Worm (Caenorhabditis elegans) whole organism, late embryonic: ENCODE data around the gene dph-7.

Experiments
- F13H6.1 ChIP-seq: sonication (generic microtip); optimal IDR thresholded peaks from 2 replicates; lab custom pipeline; 2016; ENCODE audit warnings: missing genetic modification characterization, missing compliant biosample characterization
- K02D7.2 ChIP-seq: sonication (generic microtip); optimal IDR thresholded peaks from 2 replicates; lab custom pipeline; 2017; ENCODE audit warnings: mild to moderate bottlenecking, missing genetic modification characterization, missing compliant biosample characterization
- K09A11.1 ChIP-seq: sonication (generic microtip); optimal IDR thresholded peaks from 2 replicates; lab custom pipeline; 2017; ENCODE audit warnings: antibody characterized with exemption, mild to moderate bottlenecking, missing genetic modification characterization, missing compliant biosample characterization; ENCODE audit not compliant: insufficient read depth
- T23F11.4 ChIP-seq: fragments of 200-800 bp; sonication (Bioruptor generic); optimal IDR thresholded peaks from 2 replicates; lab custom pipeline; 2018; ENCODE audit warnings: mild to moderate bottlenecking, missing genetic modification characterization, missing compliant biosample characterization
- Y22D7AL.16 ChIP-seq: sonication (generic microtip); optimal IDR thresholded peaks from 2 replicates; lab custom pipeline; 2016; ENCODE audit warnings: missing genetic modification characterization, missing compliant biosample characterization
- ahr-1 ChIP-seq: sonication (generic microtip); optimal IDR thresholded peaks from 2 replicates; lab custom pipeline; 2016; ENCODE audit warnings: missing genetic modification characterization, missing compliant biosample characterization
- ama-1 ChIP-seq: fragments of 150-350 bp; optimal IDR thresholded peaks from 2 replicates; lab custom pipeline; 2014
- ceh-14 ChIP-seq: sonication (generic microtip); optimal IDR thresholded peaks from 2 replicates; lab custom pipeline; 2016; ENCODE audit warnings: missing genotype, missing genetic modification characterization, missing compliant biosample characterization
- ceh-18 ChIP-seq: sonication (generic microtip); optimal IDR thresholded peaks from 2 replicates; lab custom pipeline; 2016; ENCODE audit warnings: missing genetic modification characterization, missing compliant biosample characterization
- ceh-19 ChIP-seq: fragments of 200-800 bp; sonication (Bioruptor generic); optimal IDR thresholded peaks from 2 replicates; lab custom pipeline; 2018; ENCODE audit warnings: mild to moderate bottlenecking, missing genetic modification characterization, missing compliant biosample characterization
- ceh-2 ChIP-seq: sonication (generic microtip); optimal IDR thresholded peaks from 2 replicates; lab custom pipeline; 2016; ENCODE audit warnings: missing genotype, missing genetic modification characterization, missing compliant biosample characterization
- ceh-22 ChIP-seq: sonication (generic microtip); optimal IDR thresholded peaks from 2 replicates; lab custom pipeline; 2017; ENCODE audit warnings: missing biosample characterization, missing genetic modification characterization
- ceh-30 ChIP-seq: fragments of 150-350 bp; optimal IDR thresholded peaks from 2 replicates; lab custom pipeline; 2014; ENCODE audit warnings: missing biosample characterization, missing genetic modification characterization
- ceh-31 ChIP-seq: sonication (generic microtip); optimal IDR thresholded peaks from 2 replicates; lab custom pipeline; 2016; ENCODE audit warnings: missing genetic modification characterization, missing compliant biosample characterization
- ceh-34 ChIP-seq: sonication (generic microtip); optimal IDR thresholded peaks from 2 replicates; lab custom pipeline; 2016; ENCODE audit warnings: mild to moderate bottlenecking, missing genetic modification characterization, missing compliant biosample characterization
- ceh-45 ChIP-seq: fragments of 200-800 bp; sonication (Bioruptor generic); IDR thresholded peaks from 2 replicates; pipeline ENCODE4 v1.3.6; 2022; ENCODE audit warnings: missing genetic modification reagents, missing genetic modification characterization, missing compliant biosample characterization
- ceh-6 ChIP-seq: fragments of 200-800 bp; sonication (Bioruptor generic); optimal IDR thresholded peaks from 2 replicates; lab custom pipeline; 2018; ENCODE audit warnings: mild to moderate bottlenecking, missing genetic modification characterization, missing compliant biosample characterization
- ceh-9 ChIP-seq: sonication (generic microtip); optimal IDR thresholded peaks from 2 replicates; lab custom pipeline; 2016; ENCODE audit warnings: mild to moderate bottlenecking, missing genetic modification characterization, inconsistent platforms, missing compliant biosample characterization
- che-1 ChIP-seq: sonication (generic microtip); optimal IDR thresholded peaks from 2 replicates; lab custom pipeline; 2016; ENCODE audit warnings: mild to moderate bottlenecking, missing genetic modification characterization, missing compliant biosample characterization
- dve-1 ChIP-seq: sonication (generic microtip); optimal IDR thresholded peaks from 2 replicates; lab custom pipeline; 2017; ENCODE audit warnings: antibody characterized with exemption, mild to moderate bottlenecking, missing genetic modification characterization, missing compliant biosample characterization
- elt-2 ChIP-seq: sonication (generic microtip); optimal IDR thresholded peaks from 2 replicates; lab custom pipeline; 2016; ENCODE audit warnings: missing genetic modification reagents, missing genetic modification characterization, missing compliant biosample characterization
- eyg-1 ChIP-seq: sonication (generic microtip); optimal IDR thresholded peaks from 2 replicates; lab custom pipeline; 2016; ENCODE audit warnings: missing genotype, missing genetic modification characterization, missing compliant biosample characterization
- gmeb-2 ChIP-seq: sonication (generic microtip); optimal IDR thresholded peaks from 2 replicates; lab custom pipeline; 2016; ENCODE audit warnings: missing genetic modification characterization, inconsistent platforms, missing compliant biosample characterization
- hlh-13 ChIP-seq: fragments of 200-800 bp; sonication (Bioruptor generic); optimal IDR thresholded peaks from 2 replicates; lab custom pipeline; 2018; ENCODE audit warnings: mild to moderate bottlenecking, missing genetic modification characterization, missing compliant biosample characterization
- hlh-30 ChIP-seq: sonication (generic microtip); optimal IDR thresholded peaks from 2 replicates; lab custom pipeline; 2017; ENCODE audit warnings: antibody characterized with exemption, missing genetic modification characterization, missing compliant biosample characterization; ENCODE audit not compliant: insufficient read depth
- hlh-6 ChIP-seq: sonication (generic microtip); optimal IDR thresholded peaks from 2 replicates; lab custom pipeline; 2016; ENCODE audit warnings: missing genotype, missing genetic modification characterization, missing compliant biosample characterization
- lim-6 ChIP-seq: sonication (generic microtip); optimal IDR thresholded peaks from 2 replicates; lab custom pipeline; 2016; ENCODE audit warnings: missing genetic modification characterization, missing compliant biosample characterization
- madf-2 ChIP-seq: sonication (generic microtip); optimal IDR thresholded peaks from 2 replicates; lab custom pipeline; 2017; ENCODE audit warnings: missing genetic modification characterization, missing compliant biosample characterization
- nfya-1 ChIP-seq: sonication (generic microtip); optimal IDR thresholded peaks from 2 replicates; lab custom pipeline; 2017; ENCODE audit warnings: missing genetic modification characterization, mild to moderate bottlenecking, missing compliant biosample characterization, antibody characterized with exemption, moderate library complexity
- nhr-232 ChIP-seq: sonication (generic microtip); optimal IDR thresholded peaks from 2 replicates; lab custom pipeline; 2016; ENCODE audit warnings: missing genetic modification characterization, missing compliant biosample characterization
- npax-4 ChIP-seq: sonication (generic microtip); optimal IDR thresholded peaks from 2 replicates; lab custom pipeline; 2016; ENCODE audit warnings: missing genetic modification characterization, missing compliant biosample characterization
- pag-3 ChIP-seq: sonication (generic microtip); optimal IDR thresholded peaks from 2 replicates; lab custom pipeline; 2016; ENCODE audit warnings: missing compliant biosample characterization, missing genetic modification characterization, borderline replicate concordance
- pat-9 ChIP-seq: fragments of 200-800 bp; sonication (Bioruptor generic); optimal IDR thresholded peaks from 2 replicates; lab custom pipeline; 2018; ENCODE audit warnings: mild to moderate bottlenecking, missing genetic modification characterization, moderate library complexity, missing compliant biosample characterization
- pax-1 ChIP-seq: fragments of 150-350 bp; optimal IDR thresholded peaks from 2 replicates; lab custom pipeline; 2014; ENCODE audit warnings: missing biosample characterization, missing genetic modification characterization
- pha-4 ChIP-seq: fragments of 150-350 bp; optimal IDR thresholded peaks from 2 replicates; lab custom pipeline; 2018; ENCODE audit warnings: missing biosample characterization, missing genetic modification reagents, missing genetic modification characterization
- pros-1 ChIP-seq: fragments of 150-350 bp; optimal IDR thresholded peaks from 2 replicates; lab custom pipeline; 2014; ENCODE audit warnings: missing biosample characterization, missing genetic modification reagents, missing genetic modification characterization
- ref-2 ChIP-seq: sonication (generic microtip); optimal IDR thresholded peaks from 2 replicates; lab custom pipeline; 2016; ENCODE audit warnings: missing genetic modification characterization, missing compliant biosample characterization
- rnt-1 ChIP-seq: sonication (generic microtip); optimal IDR thresholded peaks from 2 replicates; lab custom pipeline; 2016; ENCODE audit warnings: missing genetic modification characterization, missing compliant biosample characterization
- sdc-2 ChIP-seq: sonication (generic microtip); optimal IDR thresholded peaks from 2 replicates; lab custom pipeline; 2016; ENCODE audit warnings: missing genotype, missing genetic modification characterization, missing compliant biosample characterization
- syd-9 ChIP-seq: sonication (generic microtip); optimal IDR thresholded peaks from 2 replicates; lab custom pipeline; 2016; ENCODE audit warnings: mild to moderate bottlenecking, missing genetic modification characterization, moderate library complexity, missing compliant biosample characterization
- tbx-2 ChIP-seq: sonication (generic microtip); optimal IDR thresholded peaks from 2 replicates; lab custom pipeline; 2016; ENCODE audit warnings: missing genetic modification characterization, missing compliant biosample characterization
- tbx-7 ChIP-seq: sonication (generic microtip); optimal IDR thresholded peaks from 2 replicates; lab custom pipeline; 2016; ENCODE audit warnings: missing genotype, missing genetic modification characterization, missing compliant biosample characterization
- ttx-3 ChIP-seq: sonication (generic microtip); optimal IDR thresholded peaks from 2 replicates; lab custom pipeline; 2016; ENCODE audit warnings: missing genetic modification reagents, missing genetic modification characterization, missing compliant biosample characterization
- unc-3 ChIP-seq, 2 experiments: fragments of 200-800 bp in 1 of 2; sonication (Bioruptor generic) in 1 of 2; sonication (generic microtip) in 1 of 2; conservative IDR thresholded peaks in 1 of 2; optimal IDR thresholded peaks in 1 of 2; 2 replicates each; pipeline versions ENCODE4 v1.3.6 to Lab custom; 2016 to 2022; ENCODE audit warnings: missing compliant biosample characterization in 2 of 2, missing genetic modification characterization in 2 of 2, missing genetic modification reagents in 1 of 2
- unc-55 ChIP-seq: sonication (generic microtip); optimal IDR thresholded peaks from 2 replicates; lab custom pipeline; 2017; ENCODE audit warnings: missing biosample characterization, missing genetic modification reagents, missing genetic modification characterization
- unc-86 ChIP-seq: sonication (generic microtip); optimal IDR thresholded peaks from 2 replicates; lab custom pipeline; 2016; ENCODE audit warnings: missing genetic modification characterization, missing compliant biosample characterization

Gene dph-7

ce11 chrIII:13315071-13315470 is at the start of gene dph-7:
Gene dph-7, plus strand, starts transcription at chrIII:13315123.
- TF ChIP-seq pat-9 (tag; lab: Kevin White, UChicago) (no peak), unc-55 (GFP tag; lab: Kevin White, UChicago) (no peak), syd-9 (tag; lab: Kevin White, UChicago) (no peak), che-1 (tag; lab: Kevin White, UChicago) (no peak), ceh-45 (GFP tag; lab: Robert Waterston, UW) (no peak), lim-6 (no peak), T23F11.4 (GFP tag; lab: Kevin White, UChicago) (no peak), rnt-1 (no peak)

ce11 chrIII:13265566-13265965 is 49.4 kb upstream of the dph-7 start, which contains the start of gene F56A8.5:
Gene F56A8.5, plus strand, starts transcription at chrIII:13265866.
- TF ChIP-seq hlh-30 (no peak), K09A11.1 (no peak), dve-1 (no peak), pha-4 (no peak), pat-9 (tag; lab: Kevin White, UChicago) (no peak)

ce11 chrIII:13267046-13267445 is 47.9 kb upstream of the dph-7 start:
- TF ChIP-seq ceh-19 (GFP tag; lab: Kevin White, UChicago) (no peak), F13H6.1 (tag; lab: Kevin White, UChicago) (no peak), pag-3 (tag; lab: Kevin White, UChicago) (no peak), ref-2 (tag; lab: Kevin White, UChicago) (no peak), dve-1 (no peak), hlh-13 (no peak), tbx-7 (tag; lab: Kevin White, UChicago) (no peak), pha-4 (no peak), ceh-22 (tag; lab: Kevin White, UChicago) (no peak), hlh-6 (no peak), ama-1 (lab: Kevin White, UChicago) (no peak), unc-86 (tag; lab: Kevin White, UChicago) (no peak)

ce11 chrIII:13268856-13269255 is 46.1 kb upstream of the dph-7 start, which contains the start of gene cpf-2:
Gene cpf-2, minus strand, starts transcription at chrIII:13268883.
- TF ChIP-seq hlh-6 (peak; percentile 55), tbx-2 (tag; lab: Kevin White, UChicago) (peak; percentile 75), npax-4 (tag; lab: Kevin White, UChicago) (peak; percentile 11), ceh-14 (peak; percentile 54), F13H6.1 (tag; lab: Kevin White, UChicago) (peak; percentile 71), unc-3 (GFP tag; conservative IDR thresholded peaks at IDR 0.05; lab: Robert Waterston, UW) (peak; percentile 54; the same call in 1 of the 2 replicates), unc-3 (tag; optimal IDR thresholded peaks at IDR 0.05; lab: Kevin White, UChicago) (peak; percentile 52), gmeb-2 (tag; lab: Kevin White, UChicago) (peak; percentile 41), nhr-232 (peak; percentile 39), ceh-18 (tag; lab: Kevin White, UChicago) (peak; percentile 40), ama-1 (lab: Kevin White, UChicago) (no peak), nfya-1 (peak; percentile 69), ceh-34 (tag; lab: Kevin White, UChicago) (peak; percentile 62), unc-86 (tag; lab: Kevin White, UChicago) (peak; percentile 65), ceh-9 (tag; lab: Kevin White, UChicago) (no peak), madf-2 (tag; lab: Kevin White, UChicago) (peak; percentile 56), K02D7.2 (tag; lab: Kevin White, UChicago) (peak; percentile 79), ceh-31 (tag; lab: Kevin White, UChicago) (peak; percentile 82), Y22D7AL.16 (no peak), eyg-1 (tag; lab: Kevin White, UChicago) (no peak), pros-1 (tag; lab: Kevin White, UChicago) (no peak), dve-1 (no peak), ceh-2 (tag; lab: Kevin White, UChicago) (peak; percentile 67), elt-2 (tag; lab: Kevin White, UChicago) (peak; percentile 77), hlh-30 (peak; percentile 10), ceh-30 (tag; lab: Kevin White, UChicago) (peak; percentile 62), pax-1 (no peak), sdc-2 (tag; lab: Kevin White, UChicago) (peak; percentile 31), ceh-6 (GFP tag; lab: Kevin White, UChicago) (no peak), ttx-3 (tag; lab: Kevin White, UChicago) (peak; percentile 48), pat-9 (tag; lab: Kevin White, UChicago) (peak; percentile 12), T23F11.4 (GFP tag; lab: Kevin White, UChicago) (peak; percentile 55), ahr-1 (tag; lab: Kevin White, UChicago) (peak; percentile 72), ceh-22 (tag; lab: Kevin White, UChicago) (no peak)
